Fruit fly (Drosophila melanogaster): Measurements from ENCODE around the gene S-Lap2.

Gene S-Lap2

dm6 chr3L:8667809-8668593, 48.3 kb downstream of the S-Lap2 start:
- TF ChIP-seq Dll (optimal IDR thresholded peaks at IDR 0.05) (no peak), EcR (GFP tag; optimal IDR thresholded peaks at IDR 0.05) (no peak), psq (optimal IDR thresholded peaks at IDR 0.05) (no peak), CG8478 (optimal IDR thresholded peaks at IDR 0.05) (no peak), pan (optimal IDR thresholded peaks at IDR 0.05) (no peak), usp (GFP tag; optimal IDR thresholded peaks at IDR 0.05) (no peak)

dm6 chr3L:8669087-8669486, 49.4 kb downstream of the S-Lap2 start:
- TF ChIP-seq pan (optimal IDR thresholded peaks at IDR 0.05), result peak; percentile 62
- TF ChIP-seq EcR (GFP tag; optimal IDR thresholded peaks at IDR 0.05), result peak in 1 of 2 experiments; percentile 47
- TF ChIP-seq CG8478 (optimal IDR thresholded peaks at IDR 0.05), result no peak

dm6 chr3L:8669847-8670622, 50.3 kb downstream of the S-Lap2 start:
- TF ChIP-seq usp (GFP tag; optimal IDR thresholded peaks at IDR 0.05), result no peak
- no peak for TF ChIP-seq psq (optimal IDR thresholded peaks at IDR 0.05)
- no peak for TF ChIP-seq CG8478 (optimal IDR thresholded peaks at IDR 0.05)

dm6 chr3L:8670983-8671382, 51.3 kb downstream of the S-Lap2 start:
- TF ChIP-seq psq (optimal IDR thresholded peaks at IDR 0.05), result no peak
- TF ChIP-seq EcR (GFP tag; optimal IDR thresholded peaks at IDR 0.05), result no peak
- TF ChIP-seq CG8478 (optimal IDR thresholded peaks at IDR 0.05), result no peak
- TF ChIP-seq pan (optimal IDR thresholded peaks at IDR 0.05), result no peak
- TF ChIP-seq Dll (optimal IDR thresholded peaks at IDR 0.05), result no peak
- no peak for TF ChIP-seq usp (GFP tag; optimal IDR thresholded peaks at IDR 0.05)

Measured in whole organism.